Worm (Caenorhabditis elegans): ENCODE data around the gene ppm-1.A.

DNA sequence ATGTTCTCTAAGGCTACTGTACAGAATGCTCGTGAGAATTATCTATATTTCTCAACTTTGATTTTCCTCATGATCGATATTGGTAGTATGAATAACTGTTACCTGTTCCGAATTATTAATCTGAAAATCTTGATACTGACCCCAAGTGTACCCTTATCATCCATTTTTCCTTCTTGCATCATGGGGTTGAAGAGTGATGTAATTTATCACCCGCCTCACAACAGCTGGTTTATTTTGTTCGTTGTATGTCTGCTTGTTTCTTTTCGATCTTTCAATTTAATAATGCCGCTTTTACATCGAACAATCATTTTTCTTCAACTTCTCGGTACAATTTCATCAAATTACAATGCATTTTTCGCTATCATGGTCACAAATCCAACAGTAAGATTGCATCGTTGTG lies 27.3 kb downstream of the ppm-1.A start, which contains the start of gene C35A5.6:
- TF ChIP-seq ztf-4 (tag; optimal IDR thresholded peaks at IDR 0.05), result no peak
- TF ChIP-seq nhr-237 (tag; optimal IDR thresholded peaks at IDR 0.05), result no peak
- TF ChIP-seq blmp-1 (tag; optimal IDR thresholded peaks at IDR 0.05; ENCODE audit: insufficient read depth), result no peak
- TF ChIP-seq nhr-77 (tag; optimal IDR thresholded peaks at IDR 0.05), result no peak
- no peak for TF ChIP-seq ztf-11 (tag; optimal IDR thresholded peaks at IDR 0.05)
- no peak for TF ChIP-seq nhr-12 (tag; optimal IDR thresholded peaks at IDR 0.05)
- no peak for TF ChIP-seq snpc-4 (tag; optimal IDR thresholded peaks at IDR 0.05)

Measured in whole organism, L2 larva.